Fruit fly (Drosophila melanogaster) whole organism, embryonic: ENCODE results near the gene CG6000.

Experiments
- CG11504 ChIP-seq: fragments of 200-800 bp; sonication (Bioruptor generic); optimal IDR thresholded peaks from 3 replicates; lab custom pipeline; 2019; ENCODE audit warnings: missing biosample characterization, mild to moderate bottlenecking, missing genetic modification characterization, moderate library complexity
- CG12219 ChIP-seq: fragments of 200-800 bp; sonication (Bioruptor generic); optimal IDR thresholded peaks from 3 replicates; lab custom pipeline; 2018; ENCODE audit warnings: missing biosample characterization, mild to moderate bottlenecking, missing genetic modification characterization
- CG14710 ChIP-seq: fragments of 200-800 bp; sonication (Bioruptor generic); optimal IDR thresholded peaks from 3 replicates; lab custom pipeline; 2019; ENCODE audit warnings: missing biosample characterization, mild to moderate bottlenecking, missing genetic modification characterization, moderate library complexity
- CG14860 ChIP-seq: fragments of 200-800 bp; sonication (Bioruptor generic); IDR thresholded peaks from 3 replicates; pipeline ENCODE4 v1.3.6; 2022; ENCODE audit warnings: missing biosample characterization, missing genetic modification characterization; ENCODE audit not compliant: partially characterized antibody
- CG15514 ChIP-seq: fragments of 200-800 bp; sonication (Bioruptor generic); optimal IDR thresholded peaks from 3 replicates; lab custom pipeline; 2017; ENCODE audit warnings: missing biosample characterization, missing genetic modification characterization, mild to moderate bottlenecking, moderate library complexity, missing genetic modification reagents
- CG17912 ChIP-seq: fragments of 200-800 bp; sonication (Bioruptor generic); optimal IDR thresholded peaks from 2 replicates; lab custom pipeline; 2018; ENCODE audit warnings: missing biosample characterization, mild to moderate bottlenecking, missing genetic modification characterization
- CG18011 ChIP-seq: fragments of 200-800 bp; sonication (Bioruptor generic); optimal IDR thresholded peaks from 2 replicates; lab custom pipeline; 2017; ENCODE audit warnings: missing biosample characterization, missing genetic modification characterization, mild to moderate bottlenecking, moderate library complexity, missing genotype
- CG2202 ChIP-seq: fragments of 200-800 bp; sonication (Bioruptor generic); optimal IDR thresholded peaks from 2 replicates; lab custom pipeline; 2018; ENCODE audit warnings: missing biosample characterization, mild to moderate bottlenecking, missing genetic modification characterization
- CG2678 ChIP-seq: fragments of 200-800 bp; sonication (Bioruptor generic); optimal IDR thresholded peaks from 3 replicates; lab custom pipeline; 2019; ENCODE audit warnings: missing biosample characterization, mild to moderate bottlenecking, missing genetic modification characterization, moderate library complexity
- CG2712 ChIP-seq: fragments of 200-800 bp; optimal IDR thresholded peaks from 3 replicates; lab custom pipeline; 2019; ENCODE audit warnings: missing biosample characterization, mild to moderate bottlenecking, missing genetic modification characterization, moderate library complexity
- CG31365 ChIP-seq: fragments of 200-800 bp; sonication (Bioruptor generic); optimal IDR thresholded peaks from 2 replicates; lab custom pipeline; 2018; ENCODE audit warnings: missing biosample characterization, mild to moderate bottlenecking, missing genetic modification characterization
- CG3163 ChIP-seq: fragments of 200-800 bp; sonication (Bioruptor generic); optimal IDR thresholded peaks from 3 replicates; lab custom pipeline; 2016; ENCODE audit warnings: missing biosample characterization, missing genetic modification characterization
- CG3281 ChIP-seq: fragments of 200-800 bp; sonication (Bioruptor generic); optimal IDR thresholded peaks from 3 replicates; lab custom pipeline; 2017; ENCODE audit warnings: missing biosample characterization, mild to moderate bottlenecking, missing genetic modification characterization
- CG5245 ChIP-seq: fragments of 200-800 bp; sonication (Bioruptor generic); optimal IDR thresholded peaks from 3 replicates; lab custom pipeline; 2016; ENCODE audit warnings: missing biosample characterization, missing genetic modification characterization
- CG6683 ChIP-seq: fragments of 200-800 bp; sonication (Bioruptor generic); optimal IDR thresholded peaks from 2 replicates; lab custom pipeline; 2017; ENCODE audit warnings: missing biosample characterization, mild to moderate bottlenecking, missing genetic modification characterization, missing genetic modification reagents
- CG6765 ChIP-seq: fragments of 200-800 bp; sonication (Bioruptor generic); optimal IDR thresholded peaks from 3 replicates; lab custom pipeline; 2017; ENCODE audit warnings: missing biosample characterization, mild to moderate bottlenecking, missing genetic modification characterization
- CG7928 ChIP-seq: fragments of 200-800 bp; sonication (Bioruptor generic); optimal IDR thresholded peaks from 2 replicates; lab custom pipeline; 2017; ENCODE audit warnings: missing biosample characterization, mild to moderate bottlenecking, missing genetic modification characterization
- CG7987 ChIP-seq: fragments of 200-800 bp; sonication (Bioruptor generic); optimal IDR thresholded peaks from 2 replicates; lab custom pipeline; 2018; ENCODE audit warnings: missing biosample characterization, mild to moderate bottlenecking, missing genetic modification characterization, moderate library complexity
- CG8388 ChIP-seq: fragments of 200-800 bp; sonication (Bioruptor generic); optimal IDR thresholded peaks from 2 replicates; lab custom pipeline; 2019; ENCODE audit warnings: missing biosample characterization, mild to moderate bottlenecking, missing genetic modification characterization, moderate library complexity
- Dp ChIP-seq: fragments of 200-800 bp; sonication (Bioruptor generic); optimal IDR thresholded peaks from 2 replicates; lab custom pipeline; 2018; ENCODE audit warnings: missing biosample characterization, mild to moderate bottlenecking, missing genetic modification characterization, moderate library complexity
- Eip74EF ChIP-seq, 2 experiments: fragments of 200-800 bp in 1 of 2; fragments of >200 bp in 1 of 2; sonication (Bioruptor generic) in 1 of 2; optimal IDR thresholded peaks; 2 replicates each; lab custom pipeline; 2017 to 2019; ENCODE audit warnings: missing biosample characterization in 2 of 2, missing genetic modification characterization in 2 of 2, mild to moderate bottlenecking in 1 of 2, moderate library complexity in 1 of 2
- Ets65A ChIP-seq: fragments of 200-800 bp; sonication (Bioruptor generic); peaks from one replicate; lab custom pipeline; 2016; ENCODE audit warnings: missing biosample characterization, missing genetic modification characterization
- Fer3 ChIP-seq: fragments of 200-800 bp; sonication (Bioruptor generic); optimal IDR thresholded peaks from 2 replicates; lab custom pipeline; 2018; ENCODE audit warnings: missing biosample characterization, mild to moderate bottlenecking, missing genetic modification characterization, moderate library complexity
- HHEX ChIP-seq: fragments of 200-800 bp; sonication (Bioruptor generic); optimal IDR thresholded peaks from 3 replicates; lab custom pipeline; 2017; ENCODE audit warnings: missing biosample characterization, mild to moderate bottlenecking, missing genetic modification characterization, missing genetic modification reagents
- HmgD ChIP-seq: fragments of 200-800 bp; sonication (Bioruptor generic); optimal IDR thresholded peaks from 3 replicates; lab custom pipeline; 2016; ENCODE audit warnings: missing biosample characterization, missing genetic modification characterization
- HmgZ ChIP-seq: fragments of 200-800 bp; sonication (Bioruptor generic); optimal IDR thresholded peaks from 2 replicates; lab custom pipeline; 2018; ENCODE audit warnings: missing biosample characterization, mild to moderate bottlenecking, missing genetic modification characterization
- MESR4 ChIP-seq: fragments of 200-800 bp; sonication (Bioruptor generic); optimal IDR thresholded peaks from 2 replicates; lab custom pipeline; 2018; ENCODE audit warnings: missing biosample characterization, mild to moderate bottlenecking, missing genetic modification characterization, moderate library complexity
- Med ChIP-seq: fragments of 200-800 bp; sonication (Bioruptor generic); peaks from one replicate; lab custom pipeline; 2016; ENCODE audit warnings: missing biosample characterization, missing genetic modification characterization, mild to moderate bottlenecking, inconsistent platforms, moderate library complexity
- Meics ChIP-seq: fragments of 200-800 bp; sonication (Bioruptor generic); optimal IDR thresholded peaks from 2 replicates; lab custom pipeline; 2017; ENCODE audit warnings: missing biosample characterization, mild to moderate bottlenecking, missing genetic modification characterization
- Nf-YA ChIP-seq: fragments of 200-800 bp; sonication (Bioruptor generic); IDR thresholded peaks from 2 replicates; pipeline ENCODE4 v1.3.6; 2022; ENCODE audit warnings: missing biosample characterization, missing genetic modification characterization
- PHDP ChIP-seq: fragments of 200-800 bp; sonication (Bioruptor generic); optimal IDR thresholded peaks from 3 replicates; lab custom pipeline; 2018; ENCODE audit warnings: missing biosample characterization, mild to moderate bottlenecking, missing genetic modification characterization, moderate library complexity
- Xrp1 ChIP-seq: fragments of 200-800 bp; sonication (Bioruptor generic); IDR thresholded peaks from 2 replicates; pipeline ENCODE4 v1.3.6; 2022; ENCODE audit warnings: missing biosample characterization, missing genetic modification characterization
- ap ChIP-seq: fragments of 200-800 bp; sonication (Bioruptor generic); IDR thresholded peaks from 2 replicates; pipeline ENCODE4 v1.3.6; 2022; ENCODE audit warnings: missing biosample characterization, missing genetic modification characterization
- btn ChIP-seq: fragments of 200-800 bp; sonication (Bioruptor generic); optimal IDR thresholded peaks from 2 replicates; lab custom pipeline; 2016; ENCODE audit warnings: missing biosample characterization, missing genetic modification characterization
- caup ChIP-seq: fragments of 200-800 bp; sonication (Bioruptor generic); optimal IDR thresholded peaks from 3 replicates; lab custom pipeline; 2017; ENCODE audit warnings: missing biosample characterization, mild to moderate bottlenecking, missing genetic modification characterization, moderate library complexity; ENCODE audit not compliant: severe bottlenecking
- dmrt11E ChIP-seq: fragments of 200-800 bp; sonication (Bioruptor generic); optimal IDR thresholded peaks from 3 replicates; lab custom pipeline; 2018; ENCODE audit warnings: missing biosample characterization, mild to moderate bottlenecking, missing genetic modification characterization, moderate library complexity
- exex ChIP-seq: fragments of 200-800 bp; sonication (Bioruptor generic); optimal IDR thresholded peaks from 4 replicates; lab custom pipeline; 2018; ENCODE audit warnings: missing biosample characterization, mild to moderate bottlenecking, missing genetic modification characterization, moderate library complexity
- jumu ChIP-seq: fragments of 200-800 bp; sonication (Bioruptor generic); optimal IDR thresholded peaks from 3 replicates; lab custom pipeline; 2016; ENCODE audit warnings: missing biosample characterization, missing genetic modification characterization
- ken ChIP-seq: fragments of 200-800 bp; sonication (Bioruptor generic); IDR thresholded peaks from 3 replicates; pipeline ENCODE4 v1.3.6; 2022; ENCODE audit warnings: missing biosample characterization, missing genetic modification characterization
- nau ChIP-seq: fragments of 200-800 bp; sonication (Bioruptor generic); optimal IDR thresholded peaks from 3 replicates; lab custom pipeline; 2017; ENCODE audit warnings: missing biosample characterization, mild to moderate bottlenecking, missing genetic modification characterization, missing genetic modification reagents
- p53 ChIP-seq: fragments of 200-800 bp; sonication (Bioruptor generic); optimal IDR thresholded peaks from 2 replicates; lab custom pipeline; 2016; ENCODE audit warnings: missing biosample characterization, missing genetic modification characterization
- peb ChIP-seq: fragments of 200-800 bp; sonication (Bioruptor generic); IDR thresholded peaks from 2 replicates; pipeline ENCODE4 v1.3.6; 2022; ENCODE audit warnings: missing biosample characterization, missing genetic modification characterization
- pum ChIP-seq: fragments of 200-800 bp; sonication (Bioruptor generic); optimal IDR thresholded peaks from 2 replicates; lab custom pipeline; 2016; ENCODE audit warnings: missing biosample characterization, missing genetic modification characterization
- sd ChIP-seq: fragments of 200-800 bp; sonication (Bioruptor generic); optimal IDR thresholded peaks from 3 replicates; lab custom pipeline; 2018; ENCODE audit warnings: missing biosample characterization, mild to moderate bottlenecking, missing genetic modification characterization, moderate library complexity
- slou ChIP-seq: fragments of 200-800 bp; sonication (Bioruptor generic); optimal IDR thresholded peaks from 3 replicates; lab custom pipeline; 2016; ENCODE audit warnings: missing biosample characterization, missing genetic modification characterization
- sqz ChIP-seq: fragments of 200-800 bp; sonication (Bioruptor generic); optimal IDR thresholded peaks from 3 replicates; lab custom pipeline; 2018; ENCODE audit warnings: missing biosample characterization, mild to moderate bottlenecking, missing genetic modification characterization
- sug ChIP-seq: fragments of 200-800 bp; optimal IDR thresholded peaks from 2 replicates; lab custom pipeline; 2019; ENCODE audit warnings: missing biosample characterization, mild to moderate bottlenecking, missing genetic modification characterization, moderate library complexity

The CG6000 gene

dm6 chr3R:24100717-24101116, 46.5 kb downstream of the CG6000 start (continued):
- TF ChIP-seq CG2202 (no peak), Xrp1 (GFP tag; lab: Robert Waterston, UW) (no peak), CG17912 (no peak), Med (GFP tag; lab: Kevin White, UChicago) (peak; percentile 86), CG2712 (peak; percentile 34), ap (GFP tag; lab: Robert Waterston, UW) (no peak), CG12219 (GFP tag; lab: Kevin White, UChicago) (no peak)

dm6 chr3R:24101437-24101836, 47.2 kb downstream of the CG6000 start:
- TF ChIP-seq Ets65A (GFP tag; lab: Kevin White, UChicago) (peak; percentile 37), HmgD (no peak)
- TF ChIP-seq, all 482 proteins: peak for 1

dm6 chr3R:24102387-24102786, 48.2 kb downstream of the CG6000 start:
- TF ChIP-seq CG14860 (GFP tag; lab: Robert Waterston, UW) (no peak), CG5245 (GFP tag; lab: Kevin White, UChicago) (no peak), slou (GFP tag; lab: Kevin White, UChicago) (no peak), Meics (GFP tag; lab: Kevin White, UChicago) (peak; percentile 29), sug (peak; percentile 23), Eip74EF (GFP tag; optimal IDR thresholded peaks at IDR 0.05; lab: Kevin White, UChicago) (peak in 1 of 2 experiments; percentile 77), ken (GFP tag; lab: Robert Waterston, UW) (no peak), peb (no peak), CG15514 (GFP tag; lab: Kevin White, UChicago) (peak; percentile 11), CG31365 (no peak), HmgZ (tag; lab: Kevin White, UChicago) (no peak), CG7928 (GFP tag; lab: Kevin White, UChicago) (no peak), Med (GFP tag; lab: Kevin White, UChicago) (no peak), CG18011 (GFP tag; lab: Kevin White, UChicago) (no peak), CG14710 (tag; lab: Kevin White, UChicago) (no peak), CG6683 (no peak), CG8388 (GFP tag; lab: Kevin White, UChicago) (no peak), CG2678 (tag; lab: Kevin White, UChicago) (peak; percentile 66), nau (GFP tag; lab: Kevin White, UChicago) (peak; percentile 15), btn (no peak), MESR4 (no peak), jumu (GFP tag; lab: Kevin White, UChicago) (no peak), Fer3 (peak; percentile 43), sqz (GFP tag; lab: Kevin White, UChicago) (peak; percentile 14), caup (GFP tag; lab: Kevin White, UChicago) (peak; percentile 42), CG11504 (tag; lab: Kevin White, UChicago) (peak; percentile 7), Nf-YA (no peak), Dp (GFP tag; lab: Kevin White, UChicago) (no peak), CG3281 (GFP tag; lab: Kevin White, UChicago) (peak; percentile 40), PHDP (peak; percentile 48), HHEX (GFP tag; lab: Kevin White, UChicago) (peak; percentile 16), CG3163 (GFP tag; lab: Kevin White, UChicago) (no peak), CG7987 (no peak), dmrt11E (tag; lab: Kevin White, UChicago) (no peak), pum (GFP tag; lab: Kevin White, UChicago) (no peak), exex (tag; lab: Kevin White, UChicago) (peak; percentile 11), CG6765 (peak; percentile 41), sd (peak; percentile 77), p53 (no peak)
